Worm (Caenorhabditis elegans): ENCODE data around the gene bra-2.

- no peak for TF ChIP-seq nhr-6 (tag; optimal IDR thresholded peaks at IDR 0.05)
- TF ChIP-seq ztf-4 (tag; optimal IDR thresholded peaks at IDR 0.05) = no peak
- no peak for TF ChIP-seq lin-11 (tag; optimal IDR thresholded peaks at IDR 0.05)
These were observed 40.5 kb upstream of the bra-2 start for ce11 chrIII:870555-870954.
